Worm (Caenorhabditis elegans) whole organism, midembryonic: ENCODE data around the gene F13H10.6.

Experiments used
- T22C8.4 ChIP-seq: fragments of 200-800 bp; sonication (Bioruptor generic); IDR thresholded peaks from 2 replicates; pipeline ENCODE4 v1.3.6; 2022; ENCODE audit warnings: missing genetic modification characterization, missing compliant biosample characterization
- cog-1 ChIP-seq: sonication (generic microtip); optimal IDR thresholded peaks from 2 replicates; lab custom pipeline; 2016; ENCODE audit warnings: missing genetic modification characterization, missing compliant biosample characterization
- med-1 ChIP-seq: sonication (generic microtip); optimal IDR thresholded peaks from 2 replicates; lab custom pipeline; 2017; ENCODE audit warnings: missing genetic modification characterization, mild to moderate bottlenecking, missing compliant biosample characterization, antibody characterized with exemption, missing genetic modification reagents; ENCODE audit not compliant: insufficient read depth
- ref-1 ChIP-seq: fragments of 200-800 bp; sonication (Bioruptor generic); conservative IDR thresholded peaks from 2 replicates; pipeline ENCODE4 v1.3.6; 2022; ENCODE audit warnings: missing genetic modification reagents, missing genetic modification characterization, missing compliant biosample characterization

DNA sequence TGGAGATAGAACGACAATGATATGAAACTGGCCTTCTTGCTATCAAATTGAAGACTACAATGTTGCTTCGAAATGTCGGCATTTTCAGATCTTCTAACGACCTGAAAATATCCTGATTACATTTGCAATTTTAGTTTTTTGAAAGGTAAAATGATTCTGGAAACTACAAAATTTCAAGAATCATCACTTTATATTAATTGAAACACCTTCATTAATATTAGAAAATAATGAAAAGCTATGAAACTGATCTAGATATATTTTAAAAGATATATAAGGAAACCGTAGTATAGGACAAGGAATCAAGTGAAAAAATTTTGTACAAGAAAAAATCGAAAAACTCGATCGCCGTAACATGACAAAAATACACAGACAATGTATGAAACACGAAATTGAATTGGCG, 2.8 kb downstream of the F13H10.6 start, which contains the start of gene ndx-9:
- TF ChIP-seq ref-1 (GFP tag; lab: Robert Waterston, UW): no peak
- TF ChIP-seq T22C8.4 (GFP tag; lab: Robert Waterston, UW): no peak
- TF ChIP-seq med-1 (GFP tag; lab: Kevin White, UChicago): no peak
- no peak for TF ChIP-seq cog-1 (tag; lab: Kevin White, UChicago)
